Fruit fly (Drosophila melanogaster): ENCODE measurements around the gene Wnt10.

Wnt10 gene

DNA sequence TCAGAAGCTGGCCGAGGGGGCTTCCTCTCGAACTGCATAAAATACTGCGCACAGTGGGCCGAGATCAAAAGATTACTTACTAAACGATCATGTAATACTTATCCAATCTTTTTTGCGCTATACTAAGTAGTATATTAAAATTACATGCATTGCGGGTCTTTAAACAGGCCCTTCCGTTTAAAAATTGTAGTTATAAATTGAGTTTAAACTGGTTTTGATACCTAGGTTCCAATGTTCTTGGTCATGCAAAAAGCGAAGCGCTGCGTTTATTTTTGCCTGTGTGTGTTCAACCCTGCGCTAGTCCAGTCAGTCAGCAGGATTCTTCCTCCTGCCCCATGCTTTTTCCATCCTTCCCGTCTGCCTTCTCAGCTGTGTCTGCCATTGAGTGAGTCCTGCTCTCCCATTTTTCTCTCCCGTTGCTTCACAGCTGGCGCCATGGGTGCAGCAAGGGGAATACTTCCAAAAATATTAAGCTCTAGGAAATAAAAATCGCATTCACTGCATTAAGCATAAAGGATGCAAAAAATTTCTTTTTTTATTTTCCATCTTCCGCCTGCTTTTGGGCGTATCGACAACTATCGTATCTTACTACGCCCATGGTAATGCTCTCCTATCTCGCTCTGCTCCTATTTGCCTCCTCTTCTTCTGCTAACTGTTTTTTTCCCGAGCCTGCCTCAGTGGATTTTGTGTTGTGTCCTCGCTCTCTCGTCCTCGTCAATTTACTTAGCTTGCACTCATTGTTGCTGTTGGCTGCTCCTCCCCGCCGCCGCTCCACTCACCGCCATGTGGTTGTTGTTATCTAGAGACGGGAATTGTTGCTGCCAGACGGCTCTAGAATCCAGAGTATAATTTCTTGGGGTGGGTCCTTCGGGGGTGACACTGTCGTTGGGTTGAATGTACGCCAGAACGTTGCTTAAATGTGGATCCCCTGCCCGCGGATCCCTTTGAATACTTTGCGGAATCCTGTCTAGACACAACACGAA, 57.4 kb downstream of the Wnt10 start (continued):
- TF ChIP-seq Abd-B (GFP tag; optimal IDR thresholded peaks at IDR 0.05) = peak; percentile 9
- no peak for TF ChIP-seq Dll (GFP tag; IDR thresholded peaks at IDR 0.05; ENCODE audit: partially characterized antibody)
- peak; percentile 40 for TF ChIP-seq CG12155 (GFP tag; optimal IDR thresholded peaks at IDR 0.05)
- no peak for TF ChIP-seq Dref (GFP tag; IDR thresholded peaks at IDR 0.05)
- peak; percentile 65 for TF ChIP-seq Xrp1 (GFP tag; IDR thresholded peaks at IDR 0.05)
- TF ChIP-seq insv (GFP tag; optimal IDR thresholded peaks at IDR 0.05) = no peak
- peak; percentile 70 for TF ChIP-seq CG10147 (GFP tag; optimal IDR thresholded peaks at IDR 0.05)
- peak; percentile 47 for TF ChIP-seq CG1832 (GFP tag; optimal IDR thresholded peaks at IDR 0.05)
- peak; percentile 50 for TF ChIP-seq Oli (tag; optimal IDR thresholded peaks at IDR 0.05)
- no peak for TF ChIP-seq CG13287 (GFP tag; IDR thresholded peaks at IDR 0.05; ENCODE audit: partially characterized antibody)
- peak; percentile 37 for TF ChIP-seq CG13424 (tag; optimal IDR thresholded peaks at IDR 0.05)
- no peak for TF ChIP-seq CG14860 (GFP tag; IDR thresholded peaks at IDR 0.05; ENCODE audit: partially characterized antibody)
- peak; percentile 78 for TF ChIP-seq Antp (GFP tag; optimal IDR thresholded peaks at IDR 0.05)
- TF ChIP-seq Bgb (GFP tag; IDR thresholded peaks at IDR 0.05; ENCODE audit: partially characterized antibody) = no peak
- peak; percentile 35 for TF ChIP-seq Bdp1 (GFP tag; optimal IDR thresholded peaks at IDR 0.05)
- peak; percentile 73 for TF ChIP-seq PHDP (tag; optimal IDR thresholded peaks at IDR 0.05)
- TF ChIP-seq ara (GFP tag; IDR thresholded peaks at IDR 0.05) = peak; percentile 61
- TF ChIP-seq Camta (GFP tag; optimal IDR thresholded peaks at IDR 0.05) = peak; percentile 39
- peak in 1 of 2 experiments; percentile 24 for TF ChIP-seq crp (GFP tag; optimal IDR thresholded peaks at IDR 0.05)
- TF ChIP-seq lov (optimal IDR thresholded peaks at IDR 0.05) = no peak
- TF ChIP-seq lov (GFP tag; IDR thresholded peaks at IDR 0.05) = no peak
- peak; percentile 51 for TF ChIP-seq maf-S (GFP tag; optimal IDR thresholded peaks at IDR 0.05)
- no peak for TF ChIP-seq Ets97D (GFP tag; optimal IDR thresholded peaks at IDR 0.05)
- TF ChIP-seq CG6654 (GFP tag; optimal IDR thresholded peaks at IDR 0.05) = no peak
- TF ChIP-seq gfzf (GFP tag; optimal IDR thresholded peaks at IDR 0.05) = no peak
- no peak for TF ChIP-seq fd102C (GFP tag; optimal IDR thresholded peaks at IDR 0.05)
- no peak for TF ChIP-seq CG31365 (tag; optimal IDR thresholded peaks at IDR 0.05)
- peak; percentile 43 for TF ChIP-seq CG3163 (GFP tag; optimal IDR thresholded peaks at IDR 0.05)
- no peak for TF ChIP-seq cas (GFP tag; IDR thresholded peaks at IDR 0.05)
- TF ChIP-seq CG16815 (GFP tag; optimal IDR thresholded peaks at IDR 0.05) = no peak
- peak; percentile 44 for TF ChIP-seq CG10979 (tag; optimal IDR thresholded peaks at IDR 0.05)
- TF ChIP-seq NK7.1 (GFP tag; optimal IDR thresholded peaks at IDR 0.05) = peak; percentile 50
- peak; percentile 87 for TF ChIP-seq CG32532 (GFP tag; IDR thresholded peaks at IDR 0.05)
- peak; percentile 66 for TF ChIP-seq NC2β (GFP tag; optimal IDR thresholded peaks at IDR 0.05)
- TF ChIP-seq CG2678 (tag; optimal IDR thresholded peaks at IDR 0.05) = peak; percentile 73
- peak; percentile 30 to 63 for TF ChIP-seq dpn (GFP tag; optimal IDR thresholded peaks at IDR 0.05)
- no peak for TF ChIP-seq BEAF-32 (GFP tag; optimal IDR thresholded peaks at IDR 0.05)
- peak; percentile 55 for TF ChIP-seq CG1603 (tag; optimal IDR thresholded peaks at IDR 0.05)
- TF ChIP-seq tin (GFP tag; optimal IDR thresholded peaks at IDR 0.05) = peak; percentile 36
- TF ChIP-seq CG7372 (GFP tag; IDR thresholded peaks at IDR 0.05) = 0 out of 2 replicates have a peak, but pooled peaks have one; percentile 33
- TF ChIP-seq nau (GFP tag; optimal IDR thresholded peaks at IDR 0.05) = no peak
- TF ChIP-seq cwo (GFP tag; optimal IDR thresholded peaks at IDR 0.05) = peak; percentile 73
- TF ChIP-seq CG2875 (GFP tag; optimal IDR thresholded peaks at IDR 0.05) = no peak
- peak in 1 of 2 experiments; percentile 7 for TF ChIP-seq eve (GFP tag; optimal IDR thresholded peaks at IDR 0.05)
- TF ChIP-seq so (GFP tag; IDR thresholded peaks at IDR 0.05) = no peak
- peak; percentile 81 for TF ChIP-seq CHES-1-like (GFP tag; optimal IDR thresholded peaks at IDR 0.05)
- peak; percentile 63 for TF ChIP-seq Hsf (GFP tag; optimal IDR thresholded peaks at IDR 0.05)
